Worm (Caenorhabditis elegans) whole organism, dauer: ENCODE results near the gene lect-2.
"Not testable (repeated sequence)": the region's sequence is repeated elsewhere in the genome, so short reads cannot be mapped to it uniquely, and the experiment has no call there.

Source experiments
- unc-62 ChIP-seq: sonication (generic microtip); optimal IDR thresholded peaks from 2 replicates; lab custom pipeline; 2017; ENCODE audit warnings: missing biosample characterization, missing genetic modification reagents, missing genetic modification characterization

Gene lect-2

DNA sequence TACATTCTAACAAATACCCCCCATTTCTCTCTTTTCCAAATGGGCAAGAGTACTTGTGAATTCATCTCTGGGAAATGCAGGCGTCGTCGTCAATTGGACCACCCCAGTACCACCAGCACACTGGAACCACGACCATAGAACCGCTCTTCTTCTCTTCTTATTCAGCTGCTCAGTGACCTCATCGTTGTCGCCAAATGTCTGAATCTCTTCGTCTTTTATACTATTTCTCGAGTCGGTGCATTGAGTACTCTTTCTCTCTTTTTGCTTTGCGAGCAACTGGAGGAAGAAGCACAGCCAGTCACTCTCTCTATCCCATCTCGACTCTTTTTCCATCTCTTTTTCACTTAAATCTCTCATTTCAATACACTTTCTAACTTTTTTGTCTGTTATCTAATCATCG, 10.7 kb upstream of the lect-2 start:
- TF ChIP-seq unc-62 (GFP tag; lab: Kevin White, UChicago), result no peak

DNA sequence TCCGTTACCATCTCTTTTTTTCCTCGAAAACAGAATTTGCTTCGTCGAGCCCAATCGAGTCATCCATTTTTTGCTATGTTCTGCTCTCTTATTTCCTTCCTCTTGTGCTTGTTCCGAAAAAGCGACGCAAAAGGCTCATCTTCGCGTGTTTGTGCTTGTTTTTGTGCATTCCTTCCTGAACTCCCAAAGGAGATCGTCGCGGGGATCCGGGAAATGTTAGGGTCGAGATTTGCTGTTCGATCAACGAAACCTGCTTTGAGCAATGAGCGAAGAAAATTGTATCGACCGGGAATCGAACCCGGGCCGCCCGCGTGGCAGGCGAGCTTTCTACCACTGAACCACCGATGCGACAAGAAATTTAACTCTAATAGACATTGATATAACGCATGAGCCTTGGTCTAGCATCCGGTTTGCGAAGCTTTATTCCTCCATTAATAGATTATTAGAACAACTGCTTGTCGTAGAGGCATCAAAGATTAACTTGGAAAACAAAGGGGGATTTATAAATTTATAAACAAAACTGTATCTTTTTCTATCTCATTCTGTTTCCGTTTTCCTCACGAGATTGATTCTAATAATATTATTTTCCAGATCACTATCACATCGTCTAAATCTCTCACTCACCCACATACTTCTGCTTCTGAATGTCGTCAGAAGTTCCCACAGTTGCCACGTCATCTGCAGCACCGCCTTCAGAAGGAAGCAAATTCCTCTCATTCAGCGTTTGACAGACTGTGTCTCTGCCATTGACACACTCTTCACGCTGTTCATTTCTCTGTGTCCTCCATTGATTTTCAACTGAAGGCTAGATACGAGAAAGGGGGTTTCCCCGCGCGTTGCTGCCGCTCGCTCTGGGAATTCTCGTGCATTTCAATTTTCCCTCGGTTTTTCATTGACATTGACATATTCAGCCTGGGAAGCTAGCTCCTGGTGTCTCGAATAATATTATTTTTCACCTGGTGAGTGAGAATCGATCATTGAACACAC, 8.3 kb upstream of the lect-2 start, which contains the start of gene K05F1.6:
TSS of gene K05F1.6 (plus strand) at position 586 of the 987 bp plus-strand sequence.
- no peak for TF ChIP-seq unc-62 (GFP tag; lab: Kevin White, UChicago)

- no peak for TF ChIP-seq unc-62 (GFP tag; lab: Kevin White, UChicago)
These were observed 5.0 kb upstream of the lect-2 start for ce11 chrII:5785504-5785903.

DNA sequence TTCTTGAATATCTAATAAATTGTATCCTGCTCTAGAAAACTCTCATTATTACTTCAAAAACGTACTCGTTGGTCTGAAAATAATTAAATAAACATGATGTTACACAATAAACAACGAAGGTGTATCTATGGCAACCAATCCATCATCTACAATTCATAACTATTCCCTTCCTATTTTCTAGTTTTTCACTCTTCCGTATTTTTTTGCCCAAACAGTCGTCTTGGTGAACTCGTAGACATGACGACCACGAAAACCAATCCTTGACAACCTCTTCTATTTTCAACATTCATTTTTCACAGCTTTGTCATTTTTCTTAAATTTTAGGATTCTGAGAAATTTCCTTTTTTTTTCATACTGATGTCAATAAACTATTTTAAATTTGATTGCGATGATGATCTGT, 1.7 kb upstream of the lect-2 start, which contains the start of gene K05F1.13:
TSS of gene K05F1.13 (plus strand) at position 301 of the 400 bp plus-strand sequence.
- no peak for TF ChIP-seq unc-62 (GFP tag; lab: Kevin White, UChicago)

ce11 chrII:5792490-5792889, 2.0 kb downstream of the lect-2 start, which contains the start of gene K05F1.14:
TSS of gene K05F1.14 (minus strand) at chrII:5792590.
- no peak for TF ChIP-seq unc-62 (GFP tag; lab: Kevin White, UChicago)

DNA sequence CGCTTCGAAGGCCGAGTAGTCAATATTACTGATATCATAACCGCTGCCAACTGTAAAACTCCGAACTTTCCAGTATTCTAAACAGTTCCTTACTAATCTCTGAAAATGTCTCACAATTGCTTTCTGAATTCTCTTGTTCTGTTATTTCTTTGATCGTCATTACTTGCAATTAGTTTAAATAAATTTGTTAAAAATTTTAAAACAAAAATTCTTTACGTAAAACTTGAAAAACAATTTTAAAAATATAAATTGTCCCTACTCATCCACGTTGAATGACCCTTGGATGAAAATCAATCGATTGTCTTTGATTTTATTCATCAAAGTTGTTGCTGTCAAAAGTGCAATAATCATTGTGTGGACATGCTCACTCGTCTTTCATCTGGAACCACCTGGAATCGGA, 3.7 kb downstream of the lect-2 start, which contains the start of gene acdh-8:
TSS of gene acdh-8 (plus strand) at position 301 of the 400 bp plus-strand sequence.
- no peak for TF ChIP-seq unc-62 (GFP tag; lab: Kevin White, UChicago)

- TF ChIP-seq unc-62 (GFP tag; lab: Kevin White, UChicago), result no peak
These were observed 6.9 kb downstream of the lect-2 start, which contains the start of the genes msp-63 and msp-142 for ce11 chrII:5797348-5797977. TSS of gene msp-63 (minus strand) at chrII:5797448. TSS of gene msp-142 (plus strand) at chrII:5797927.

ce11 chrII:5799553-5799952, 9.0 kb downstream of the lect-2 start, which contains the start of gene K05F1.8:
TSS of gene K05F1.8 (minus strand) at chrII:5799653.
- no peak for TF ChIP-seq unc-62 (GFP tag; lab: Kevin White, UChicago)

DNA sequence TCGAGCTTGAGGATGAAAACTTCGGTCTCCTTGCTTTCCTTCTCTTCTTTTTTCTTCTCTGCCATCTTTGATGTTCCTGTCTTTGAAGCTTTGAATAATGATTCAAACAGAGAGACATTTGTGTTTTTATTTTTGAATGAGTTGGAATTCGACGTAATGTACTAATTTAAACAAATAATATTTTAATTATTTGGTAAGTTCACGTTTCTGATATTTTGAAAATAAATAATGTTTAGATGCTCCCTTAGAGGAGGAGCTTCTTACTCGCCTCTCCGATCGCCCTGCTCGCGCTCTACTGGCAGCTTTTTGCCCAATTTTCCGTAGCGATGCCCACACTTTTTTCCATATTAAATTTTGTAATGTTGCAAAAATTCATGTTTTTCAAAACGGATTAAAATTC, 10.6 kb downstream of the lect-2 start, which contains the start of the genes K05F1.9 and K05F1.1:
TSS of gene K05F1.9 (minus strand) at position 101 of the 400 bp plus-strand sequence.
TSS of gene K05F1.1 (plus strand) at position 308 of the 400 bp plus-strand sequence.
- no peak for TF ChIP-seq unc-62 (GFP tag; lab: Kevin White, UChicago)

DNA sequence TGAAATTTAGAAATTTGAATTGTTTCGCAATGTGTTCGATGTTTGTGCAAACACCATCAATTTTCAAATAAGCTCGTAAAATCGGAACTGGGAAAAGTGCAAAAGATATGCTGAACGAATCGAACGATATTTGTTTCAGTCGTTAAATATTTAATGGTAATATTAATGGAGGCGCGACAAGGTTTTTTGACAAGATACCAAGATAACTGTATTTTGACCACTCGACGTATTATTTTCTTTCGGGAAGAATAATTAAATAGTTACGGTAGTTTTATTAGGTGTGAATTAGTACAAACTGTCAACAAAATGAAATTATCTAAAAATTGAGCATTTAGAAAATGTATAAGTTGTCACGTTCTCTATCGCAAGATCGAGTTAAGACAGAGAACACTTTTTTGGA, 13.8 kb downstream of the lect-2 start:
- no peak for TF ChIP-seq unc-62 (GFP tag; lab: Kevin White, UChicago)

DNA sequence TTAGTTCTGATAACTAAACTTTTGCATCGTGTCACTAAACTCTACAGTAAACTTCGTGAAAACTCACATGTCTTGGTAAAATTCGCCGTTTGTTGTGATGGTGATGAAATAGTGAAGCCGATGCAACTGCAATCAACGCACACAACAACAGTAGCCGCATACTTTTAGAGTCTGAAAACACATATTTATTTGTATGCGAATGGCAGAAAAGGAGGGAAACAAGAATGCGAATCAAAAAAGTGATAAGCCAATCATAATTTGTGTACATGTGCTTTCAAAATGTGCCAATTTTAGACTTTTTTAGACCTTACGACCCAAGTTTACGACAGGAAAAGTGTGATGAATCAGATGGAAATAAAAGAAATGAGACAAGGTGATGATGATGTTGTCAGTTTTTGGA, 14.8 kb downstream of the lect-2 start, which contains the start of gene K05F1.10:
TSS of gene K05F1.10 (minus strand) at position 171 of the 400 bp plus-strand sequence.
- no peak for TF ChIP-seq unc-62 (GFP tag; lab: Kevin White, UChicago)

ce11 chrII:5806563-5806962, 16.0 kb downstream of the lect-2 start:
- no peak for TF ChIP-seq unc-62 (GFP tag; lab: Kevin White, UChicago)

ce11 chrII:5810230-5810629, 19.7 kb downstream of the lect-2 start, which contains the start of the genes msp-64 and ZK1248.5:
TSS of gene msp-64 (minus strand) at chrII:5810330.
TSS of gene ZK1248.5 (plus strand) at chrII:5810514.
- no peak for TF ChIP-seq unc-62 (GFP tag; lab: Kevin White, UChicago)

DNA sequence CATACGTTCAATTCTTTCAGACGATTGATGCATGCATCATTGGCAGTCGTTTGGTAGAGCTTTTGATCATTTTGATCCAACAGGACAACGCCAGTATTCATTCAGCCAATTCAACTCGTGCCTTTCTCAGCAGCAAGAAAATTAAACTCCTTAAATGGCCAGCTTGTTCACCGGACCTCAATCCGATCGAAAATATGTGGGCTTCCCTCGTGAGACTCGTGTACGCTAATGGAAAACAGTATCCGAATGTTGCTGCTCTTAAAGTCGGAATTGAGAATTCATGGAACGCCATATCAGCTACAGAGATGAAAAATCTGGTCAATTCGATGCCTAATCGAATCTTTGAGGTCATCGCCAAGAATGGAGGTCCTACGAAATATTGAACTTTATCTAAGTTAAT, 24.9 kb downstream of the lect-2 start, which contains the start of gene wago-5:
TSS of gene wago-5 (minus strand) at position 101 of the 400 bp plus-strand sequence.
- not testable (repeated sequence) for TF ChIP-seq unc-62 (GFP tag; lab: Kevin White, UChicago)

- TF ChIP-seq unc-62 (GFP tag; lab: Kevin White, UChicago), result no peak
These were observed 25.8 kb downstream of the lect-2 start, which contains the start of gene ZK1248.20 for ce11 chrII:5816346-5816745. TSS of gene ZK1248.20 (plus strand) at chrII:5816646.
